Fruit fly (Drosophila melanogaster) whole organism, prepupa: ENCODE measurements around the gene CG11723.
A peak's percentile ranks its signal among the peaks of the same experiment; 100 is the strongest.

Source experiments
- Blimp-1 ChIP-seq: fragments of 200-800 bp; sonication (Bioruptor generic); optimal IDR thresholded peaks from 3 replicates; lab custom pipeline; 2017; ENCODE audit warnings: missing biosample characterization, missing genetic modification characterization, mild to moderate bottlenecking, moderate library complexity, missing genetic modification reagents
- CG10631 ChIP-seq: fragments of 200-800 bp; sonication (Bioruptor generic); optimal IDR thresholded peaks from 2 replicates; lab custom pipeline; 2016; ENCODE audit warnings: missing biosample characterization, missing genetic modification characterization
- CG10669 ChIP-seq: fragments of 200-800 bp; sonication (Bioruptor generic); optimal IDR thresholded peaks from 3 replicates; lab custom pipeline; 2018; ENCODE audit warnings: missing biosample characterization, mild to moderate bottlenecking, missing genetic modification characterization, moderate library complexity
- CG11294 ChIP-seq: fragments of 200-800 bp; sonication (Bioruptor generic); IDR thresholded peaks from 2 replicates; pipeline ENCODE4 v1.3.6; 2022; ENCODE audit warnings: missing biosample characterization, missing genetic modification characterization
- CG11762 ChIP-seq: fragments of 200-800 bp; sonication (Bioruptor generic); optimal IDR thresholded peaks from 3 replicates; lab custom pipeline; 2016; ENCODE audit warnings: missing biosample characterization, missing genetic modification characterization; ENCODE audit not compliant: insufficient read depth
- CG11902 ChIP-seq: fragments of 200-800 bp; sonication (Bioruptor generic); optimal IDR thresholded peaks from 3 replicates; lab custom pipeline; 2016; ENCODE audit warnings: missing biosample characterization, missing genetic modification characterization
- CG15336 ChIP-seq: fragments of 200-800 bp; sonication (Bioruptor generic); IDR thresholded peaks from 2 replicates; pipeline ENCODE4 v1.3.6; 2022; ENCODE audit warnings: missing biosample characterization, missing genetic modification characterization
- CG1621 ChIP-seq: fragments of 200-800 bp; sonication (Bioruptor generic); optimal IDR thresholded peaks from 3 replicates; lab custom pipeline; 2018; ENCODE audit warnings: missing biosample characterization, mild to moderate bottlenecking, missing genetic modification characterization
- CG16779 ChIP-seq: fragments of 200-800 bp; sonication (Bioruptor generic); optimal IDR thresholded peaks from 3 replicates; lab custom pipeline; 2017; ENCODE audit warnings: missing biosample characterization, mild to moderate bottlenecking, missing genetic modification characterization
- CG3032 ChIP-seq: fragments of 200-800 bp; optimal IDR thresholded peaks from 2 replicates; lab custom pipeline; 2019; ENCODE audit warnings: missing biosample characterization, mild to moderate bottlenecking, missing genetic modification characterization, moderate library complexity
- CG31627 ChIP-seq: fragments of 200-800 bp; sonication (Bioruptor generic); optimal IDR thresholded peaks from 3 replicates; lab custom pipeline; 2016; ENCODE audit warnings: missing biosample characterization, missing genetic modification characterization
- CG32006 ChIP-seq: fragments of 200-800 bp; sonication (Bioruptor generic); optimal IDR thresholded peaks from 3 replicates; lab custom pipeline; 2017; ENCODE audit warnings: missing biosample characterization, mild to moderate bottlenecking, missing genetic modification characterization
- CG34406 ChIP-seq: fragments of 200-800 bp; sonication (Bioruptor generic); optimal IDR thresholded peaks from 3 replicates; lab custom pipeline; 2016; ENCODE audit warnings: missing biosample characterization, missing genetic modification characterization
- CG3919 ChIP-seq: fragments of 200-800 bp; sonication (Bioruptor generic); optimal IDR thresholded peaks from 3 replicates; lab custom pipeline; 2016; ENCODE audit warnings: missing biosample characterization, missing genetic modification characterization
- CG4318 ChIP-seq: fragments of 200-800 bp; sonication (Bioruptor generic); optimal IDR thresholded peaks from 3 replicates; lab custom pipeline; 2017; ENCODE audit warnings: missing biosample characterization, mild to moderate bottlenecking, missing genetic modification characterization
- CG6163 ChIP-seq: fragments of 200-800 bp; sonication (Bioruptor generic); IDR thresholded peaks from 3 replicates; pipeline ENCODE4 v1.3.6; 2022; ENCODE audit warnings: missing biosample characterization, missing genetic modification characterization
- CG6276 ChIP-seq: fragments of 200-800 bp; sonication (Bioruptor generic); optimal IDR thresholded peaks from 2 replicates; lab custom pipeline; 2017; ENCODE audit warnings: missing biosample characterization, mild to moderate bottlenecking, missing genetic modification characterization
- CG6792 ChIP-seq: fragments of 200-800 bp; sonication (Bioruptor generic); optimal IDR thresholded peaks from 3 replicates; lab custom pipeline; 2016; ENCODE audit warnings: missing biosample characterization, missing genetic modification characterization
- CG6808 ChIP-seq: fragments of 200-800 bp; sonication (Bioruptor generic); optimal IDR thresholded peaks from 3 replicates; lab custom pipeline; 2017; ENCODE audit warnings: missing biosample characterization, missing genetic modification characterization, mild to moderate bottlenecking, moderate library complexity, missing genetic modification reagents
- CG7368 ChIP-seq: fragments of 200-800 bp; sonication (Bioruptor generic); optimal IDR thresholded peaks from 3 replicates; lab custom pipeline; 2016; ENCODE audit warnings: missing biosample characterization, missing genetic modification characterization
- CG8319 ChIP-seq: fragments of 200-800 bp; sonication (Bioruptor generic); optimal IDR thresholded peaks from 3 replicates; lab custom pipeline; 2016; ENCODE audit warnings: missing biosample characterization, missing genetic modification characterization
- CG9139 ChIP-seq: fragments of 200-800 bp; sonication (Bioruptor generic); optimal IDR thresholded peaks from 3 replicates; lab custom pipeline; 2017; ENCODE audit warnings: missing biosample characterization, mild to moderate bottlenecking, missing genetic modification characterization
- Eip75B ChIP-seq: fragments of 200-800 bp; sonication (Bioruptor generic); optimal IDR thresholded peaks from 3 replicates; lab custom pipeline; 2016; ENCODE audit warnings: missing biosample characterization, missing genetic modification characterization
- Eip78C ChIP-seq: fragments of 200-800 bp; sonication (Bioruptor generic); peaks from one replicate; lab custom pipeline; 2016; ENCODE audit warnings: missing biosample characterization, missing genetic modification characterization
- Eip93F ChIP-seq: fragments of 200-800 bp; sonication (Bioruptor generic); optimal IDR thresholded peaks from 2 replicates; lab custom pipeline; 2016; ENCODE audit warnings: missing biosample characterization, mild to moderate bottlenecking, missing genetic modification characterization
- Gug ChIP-seq: fragments of 200-800 bp; sonication (Bioruptor generic); IDR thresholded peaks from 2 replicates; pipeline ENCODE4 v1.3.6; 2022; ENCODE audit warnings: missing biosample characterization, missing genetic modification characterization
- Hr38 ChIP-seq: sonication (Bioruptor generic); optimal IDR thresholded peaks from 2 replicates; lab custom pipeline; 2016; ENCODE audit warnings: missing biosample characterization, missing genetic modification characterization
- Hr39 ChIP-seq: fragments of 200-800 bp; sonication (Bioruptor generic); optimal IDR thresholded peaks from 2 replicates; lab custom pipeline; 2016; ENCODE audit warnings: missing biosample characterization, missing genetic modification characterization
- Hr4 ChIP-seq: fragments of 200-800 bp; sonication (Bioruptor generic); optimal IDR thresholded peaks from 3 replicates; lab custom pipeline; 2016; ENCODE audit warnings: missing biosample characterization, missing genetic modification characterization
- Lpt ChIP-seq: fragments of 200-800 bp; sonication (Bioruptor generic); optimal IDR thresholded peaks from 3 replicates; lab custom pipeline; 2016; ENCODE audit warnings: missing biosample characterization, missing genetic modification characterization
- Met ChIP-seq: fragments of 200-800 bp; sonication (Bioruptor generic); optimal IDR thresholded peaks from 3 replicates; lab custom pipeline; 2016; ENCODE audit warnings: missing biosample characterization, missing genetic modification characterization
- OdsH ChIP-seq: fragments of 200-800 bp; sonication (Bioruptor generic); optimal IDR thresholded peaks from 3 replicates; lab custom pipeline; 2016; ENCODE audit warnings: missing biosample characterization, missing genetic modification characterization
- Smox ChIP-seq: fragments of 200-800 bp; sonication (Bioruptor generic); optimal IDR thresholded peaks from 3 replicates; lab custom pipeline; 2016; ENCODE audit warnings: missing biosample characterization, missing genetic modification characterization
- Sox14 ChIP-seq: fragments of 200-800 bp; sonication (Bioruptor generic); optimal IDR thresholded peaks from 3 replicates; lab custom pipeline; 2016; ENCODE audit warnings: missing biosample characterization, missing genetic modification characterization
- Sox15 ChIP-seq: fragments of 200-800 bp; sonication (Bioruptor generic); optimal IDR thresholded peaks from 3 replicates; lab custom pipeline; 2016; ENCODE audit warnings: missing biosample characterization, missing genetic modification characterization
- achi ChIP-seq: fragments of 200-800 bp; sonication (Bioruptor generic); optimal IDR thresholded peaks from 3 replicates; lab custom pipeline; 2016; ENCODE audit warnings: missing biosample characterization, missing genetic modification characterization
- acj6 ChIP-seq: fragments of 200-800 bp; sonication (Bioruptor generic); optimal IDR thresholded peaks from 3 replicates; lab custom pipeline; 2016; ENCODE audit warnings: missing biosample characterization, missing genetic modification characterization
- cyc ChIP-seq: fragments of 200-800 bp; sonication (Bioruptor generic); optimal IDR thresholded peaks from 3 replicates; lab custom pipeline; 2016; ENCODE audit warnings: missing biosample characterization, missing genetic modification characterization
- dsx ChIP-seq: fragments of 200-800 bp; optimal IDR thresholded peaks from 3 replicates; lab custom pipeline; 2019; ENCODE audit warnings: missing biosample characterization, mild to moderate bottlenecking, missing genetic modification characterization, moderate library complexity; ENCODE audit not compliant: poor library complexity, severe bottlenecking
- eg ChIP-seq: fragments of 200-800 bp; sonication (Bioruptor generic); IDR thresholded peaks from 3 replicates; pipeline ENCODE4 v1.3.6; 2022; ENCODE audit warnings: missing biosample characterization, missing genetic modification characterization
- esn ChIP-seq: fragments of 200-800 bp; sonication (Bioruptor generic); optimal IDR thresholded peaks from 2 replicates; lab custom pipeline; 2016; ENCODE audit warnings: missing biosample characterization, mild to moderate bottlenecking, missing genetic modification characterization, moderate library complexity
- fd85E ChIP-seq: fragments of 200-800 bp; sonication (Bioruptor generic); optimal IDR thresholded peaks from 3 replicates; lab custom pipeline; 2016; ENCODE audit warnings: missing biosample characterization, missing genetic modification characterization
- fkh ChIP-seq: fragments of 200-800 bp; sonication (Bioruptor generic); optimal IDR thresholded peaks from 3 replicates; lab custom pipeline; 2017; ENCODE audit warnings: missing biosample characterization, mild to moderate bottlenecking, missing genetic modification characterization, moderate library complexity
- lz ChIP-seq: fragments of 200-800 bp; sonication (Bioruptor generic); optimal IDR thresholded peaks from 3 replicates; lab custom pipeline; 2016; ENCODE audit warnings: missing biosample characterization, missing genetic modification characterization
- net ChIP-seq: fragments of 200-800 bp; sonication (Bioruptor generic); optimal IDR thresholded peaks from 3 replicates; lab custom pipeline; 2016; ENCODE audit warnings: missing biosample characterization, missing genetic modification characterization
- pdm3 ChIP-seq: fragments of 200-800 bp; sonication (Bioruptor generic); optimal IDR thresholded peaks from 3 replicates; lab custom pipeline; 2016; ENCODE audit warnings: missing biosample characterization, missing genetic modification characterization
- salr ChIP-seq, 2 experiments: fragments of 200-800 bp; sonication (Bioruptor generic); optimal IDR thresholded peaks; 3 replicates each; lab custom pipeline; 2016 to 2018; ENCODE audit warnings: missing biosample characterization in 2 of 2, missing genetic modification characterization in 2 of 2, mild to moderate bottlenecking in 1 of 2
- spab ChIP-seq: fragments of 200-800 bp; sonication (Bioruptor generic); optimal IDR thresholded peaks from 2 replicates; lab custom pipeline; 2017; ENCODE audit warnings: missing biosample characterization, mild to moderate bottlenecking, missing genetic modification characterization, missing genetic modification reagents
- ss ChIP-seq, 2 experiments: fragments of 200-800 bp; sonication (Bioruptor generic); optimal IDR thresholded peaks; 2 replicates in 1 of 2; 3 replicates in 1 of 2; lab custom pipeline; 2017 to 2018; ENCODE audit warnings: mild to moderate bottlenecking in 2 of 2, missing biosample characterization in 2 of 2, missing genetic modification characterization in 2 of 2, moderate library complexity in 1 of 2
- svp ChIP-seq: fragments of 200-800 bp; sonication (Bioruptor generic); peaks from one replicate; lab custom pipeline; 2016; ENCODE audit warnings: missing biosample characterization, missing genetic modification characterization
- topi ChIP-seq: fragments of 200-800 bp; sonication (Bioruptor generic); optimal IDR thresholded peaks from 3 replicates; lab custom pipeline; 2016; ENCODE audit warnings: missing biosample characterization, missing genetic modification characterization
- vri ChIP-seq: fragments of 200-800 bp; sonication (Bioruptor generic); optimal IDR thresholded peaks from 3 replicates; lab custom pipeline; 2016; ENCODE audit warnings: missing biosample characterization, mild to moderate bottlenecking, missing genetic modification characterization

Gene CG11723

DNA sequence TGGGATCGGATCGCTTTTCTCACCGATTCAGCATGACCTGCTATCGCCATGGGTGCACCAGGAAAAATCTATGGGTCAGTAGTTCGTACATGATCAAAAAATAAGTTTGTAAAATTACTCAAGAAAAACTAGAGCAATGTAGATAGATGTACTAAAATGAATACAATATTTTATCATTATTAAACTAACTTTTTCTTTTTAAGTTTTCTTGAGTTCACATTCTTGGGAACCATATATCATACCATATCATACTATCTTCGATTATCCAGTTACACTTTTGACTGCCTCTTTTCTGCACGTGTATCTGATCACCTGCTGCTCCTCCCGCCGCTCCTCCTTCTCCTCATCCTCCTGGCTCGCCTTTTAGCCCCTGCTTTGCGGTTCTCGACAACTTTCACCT is 38.3 kb upstream of the CG11723 start:
- TF ChIP-seq vri (GFP tag; lab: Kevin White, UChicago): no peak
- TF ChIP-seq cyc: no peak
- peak; percentile 67 for TF ChIP-seq CG4318 (GFP tag; lab: Kevin White, UChicago)
- peak; percentile 39 for TF ChIP-seq Eip75B (GFP tag; lab: Kevin White, UChicago)
- peak; percentile 8 for TF ChIP-seq CG7368 (GFP tag; lab: Kevin White, UChicago)
- TF ChIP-seq lz (GFP tag; lab: Kevin White, UChicago): peak; percentile 36
- peak; percentile 64 for TF ChIP-seq OdsH (GFP tag; lab: Kevin White, UChicago)
- TF ChIP-seq svp (GFP tag; lab: Kevin White, UChicago): peak; percentile 62
- TF ChIP-seq CG6163 (GFP tag; lab: Robert Waterston, UW): 0 out of 3 replicates have a peak, but pooled peaks have one; percentile 27
- no peak for TF ChIP-seq CG1621
- TF ChIP-seq Lpt (GFP tag; lab: Kevin White, UChicago): no peak
- peak; percentile 29 for TF ChIP-seq topi (GFP tag; lab: Kevin White, UChicago)
- TF ChIP-seq fkh (GFP tag; lab: Kevin White, UChicago): no peak
- peak; percentile 48 for TF ChIP-seq pdm3 (GFP tag; lab: Kevin White, UChicago)
- peak; percentile 47 for TF ChIP-seq Hr4
- TF ChIP-seq Hr39 (GFP tag; lab: Kevin White, UChicago): peak; percentile 19
- TF ChIP-seq CG8319 (GFP tag; lab: Kevin White, UChicago): peak; percentile 8
- peak; percentile 7; the same call in 1 of the 3 replicates for TF ChIP-seq eg (GFP tag; lab: Robert Waterston, UW)
- TF ChIP-seq CG3032 (tag; lab: Kevin White, UChicago): no peak
- no peak for TF ChIP-seq CG10669 (GFP tag; lab: Kevin White, UChicago)
- TF ChIP-seq Sox15 (GFP tag; lab: Kevin White, UChicago): no peak
- no peak for TF ChIP-seq spab (GFP tag; lab: Kevin White, UChicago)
- peak; percentile 53 for TF ChIP-seq esn
- peak; percentile 45; the same call in 1 of the 2 replicates for TF ChIP-seq CG15336 (GFP tag; lab: Robert Waterston, UW)
- no peak for TF ChIP-seq fd85E
- peak; percentile 29 for TF ChIP-seq acj6 (GFP tag; lab: Kevin White, UChicago)
- TF ChIP-seq Sox14 (GFP tag; lab: Kevin White, UChicago): peak; percentile 42
- TF ChIP-seq CG11902: peak; percentile 33
- TF ChIP-seq Hr38: no peak
- TF ChIP-seq CG6808 (GFP tag; lab: Kevin White, UChicago): no peak
- no peak for TF ChIP-seq Eip93F (GFP tag; lab: Kevin White, UChicago)
- TF ChIP-seq achi (GFP tag; lab: Kevin White, UChicago): peak; percentile 57
- no peak for TF ChIP-seq net
- no peak for TF ChIP-seq dsx (GFP tag; lab: Kevin White, UChicago)
- TF ChIP-seq CG31627 (GFP tag; lab: Kevin White, UChicago): peak; percentile 14
- TF ChIP-seq CG3919: peak; percentile 40
- no peak for TF ChIP-seq CG9139 (GFP tag; lab: Kevin White, UChicago)
- peak; percentile 48 for TF ChIP-seq Met (GFP tag; lab: Kevin White, UChicago)
- peak; percentile 47 for TF ChIP-seq CG10631
- TF ChIP-seq Eip78C (GFP tag; lab: Kevin White, UChicago): peak; percentile 87
- peak; percentile 87 for TF ChIP-seq CG32006 (GFP tag; lab: Kevin White, UChicago)
- peak; percentile 66 for TF ChIP-seq CG6276 (GFP tag; lab: Kevin White, UChicago)
- no peak for TF ChIP-seq ss (GFP tag; optimal IDR thresholded peaks at IDR 0.05; lab: Kevin White, UChicago)
- no peak for TF ChIP-seq CG16779
- 0 out of 2 replicates have a peak, but pooled peaks have one; percentile 27 for TF ChIP-seq CG11294 (GFP tag; lab: Robert Waterston, UW)
- 0 out of 2 replicates have a peak, but pooled peaks have one; percentile 12 for TF ChIP-seq Gug (GFP tag; lab: Robert Waterston, UW)
- no peak for TF ChIP-seq Blimp-1
- peak; percentile 53 for TF ChIP-seq CG34406 (GFP tag; lab: Kevin White, UChicago)
- TF ChIP-seq CG6792 (GFP tag; lab: Kevin White, UChicago): peak; percentile 54
- TF ChIP-seq Smox (GFP tag; lab: Kevin White, UChicago): peak; percentile 49
- no peak for TF ChIP-seq salr (GFP tag; optimal IDR thresholded peaks at IDR 0.05; lab: Kevin White, UChicago)
- TF ChIP-seq CG11762 (GFP tag; lab: Kevin White, UChicago): peak; percentile 2
